Worm (Caenorhabditis elegans): ENCODE data around the gene dot-1.4.

DNA sequence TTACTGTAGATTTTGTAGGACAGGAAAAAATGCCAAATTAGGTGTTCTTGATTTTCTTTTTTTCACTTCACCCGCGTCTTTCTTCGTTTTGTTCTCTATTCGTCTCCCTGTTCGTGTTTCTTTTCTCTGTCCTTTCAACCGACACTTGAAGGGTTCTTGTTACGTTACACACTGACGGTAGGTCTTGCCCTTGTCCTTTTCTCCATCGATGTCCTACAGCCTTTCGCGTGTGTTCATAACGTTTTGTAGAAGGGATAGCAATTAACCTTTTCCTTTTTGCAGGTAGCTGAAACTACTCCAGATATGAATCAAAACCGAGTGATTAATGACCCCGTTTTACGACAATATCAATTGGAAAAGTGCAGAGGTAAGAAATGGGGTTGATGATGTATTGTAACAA lies 7.3 kb downstream of the dot-1.4 start, which contains the start of gene F55G7.1:
- TF ChIP-seq fkh-10 (GFP tag; optimal IDR thresholded peaks at IDR 0.05) (no peak), ceh-62 (tag; optimal IDR thresholded peaks at IDR 0.05) (no peak), tra-1 (GFP tag; IDR thresholded peaks at IDR 0.05) (no peak), D1046.2 (GFP tag; IDR thresholded peaks at IDR 0.05) (no peak), mep-1 (tag; optimal IDR thresholded peaks at IDR 0.05) (no peak), vab-7 (GFP tag; IDR thresholded peaks at IDR 0.05) (no peak), F37D6.2 (tag; optimal IDR thresholded peaks at IDR 0.05) (peak; percentile 34), tag-97 (GFP tag; IDR thresholded peaks at IDR 0.05) (no peak), lin-39 (tag; optimal IDR thresholded peaks at IDR 0.05) (no peak)
